Worm (Caenorhabditis elegans) whole organism, early embryonic: ENCODE measurements around the gene F34D10.4.

Experiments used
- B0310.2 ChIP-seq: sonication (generic microtip); optimal IDR thresholded peaks from 2 replicates; lab custom pipeline; 2016; ENCODE audit warnings: mild to moderate bottlenecking, missing genetic modification characterization, missing compliant biosample characterization
- aly-1 ChIP-seq: sonication (generic microtip); optimal IDR thresholded peaks from 2 replicates; lab custom pipeline; 2016; ENCODE audit warnings: missing genetic modification characterization, missing compliant biosample characterization
- ama-1 ChIP-seq: fragments of 150-350 bp; optimal IDR thresholded peaks from 2 replicates; lab custom pipeline; 2014
- ceh-36 ChIP-seq: sonication (generic microtip); optimal IDR thresholded peaks from 2 replicates; lab custom pipeline; 2016; ENCODE audit warnings: missing genetic modification characterization, inconsistent platforms, missing compliant biosample characterization
- flt-1 ChIP-seq: fragments of 200-800 bp; sonication (Bioruptor generic); IDR thresholded peaks from 2 replicates; pipeline ENCODE4 v1.3.6; 2022; ENCODE audit warnings: missing genetic modification characterization, missing compliant biosample characterization
- hmbx-1 ChIP-seq: sonication (generic microtip); optimal IDR thresholded peaks from 2 replicates; lab custom pipeline; 2016; ENCODE audit warnings: mild to moderate bottlenecking, missing genetic modification characterization, missing compliant biosample characterization
- hmg-4 ChIP-seq: fragments of 200-800 bp; sonication (Bioruptor generic); optimal IDR thresholded peaks from 2 replicates; lab custom pipeline; 2018; ENCODE audit warnings: mild to moderate bottlenecking, missing genetic modification characterization, missing compliant biosample characterization
- hnd-1 ChIP-seq: sonication (generic microtip); optimal IDR thresholded peaks from 2 replicates; lab custom pipeline; 2016; ENCODE audit warnings: missing genetic modification characterization, missing compliant biosample characterization
- pes-1 ChIP-seq: fragments of 200-800 bp; sonication (Bioruptor generic); IDR thresholded peaks from 2 replicates; pipeline ENCODE4 v1.3.6; 2022; ENCODE audit warnings: missing genetic modification reagents, missing genetic modification characterization, missing compliant biosample characterization
- scrt-1 ChIP-seq: fragments of 200-800 bp; sonication (Bioruptor generic); IDR thresholded peaks from 2 replicates; pipeline ENCODE4 v1.3.6; 2022; ENCODE audit warnings: missing genetic modification characterization, missing compliant biosample characterization
- sea-1 ChIP-seq: fragments of 200-800 bp; sonication (Bioruptor generic); conservative IDR thresholded peaks from 2 replicates; pipeline ENCODE4 v1.3.6; 2022; ENCODE audit warnings: missing genetic modification characterization, missing compliant biosample characterization
- tbx-37 ChIP-seq: fragments of 200-800 bp; sonication (Bioruptor generic); conservative IDR thresholded peaks from 2 replicates; pipeline ENCODE4 v1.3.6; 2022; ENCODE audit warnings: missing genetic modification reagents, missing genetic modification characterization, missing compliant biosample characterization
- tra-4 ChIP-seq: sonication (generic microtip); optimal IDR thresholded peaks from 2 replicates; lab custom pipeline; 2017; ENCODE audit warnings: missing genetic modification characterization, missing compliant biosample characterization

ce11 chrIII:3774550-3774949 is 38.1 kb downstream of the F34D10.4 start:
- no peak for TF ChIP-seq aly-1
- no peak for TF ChIP-seq hnd-1 (tag; lab: Kevin White, UChicago)
- no peak for TF ChIP-seq tra-4 (tag; lab: Kevin White, UChicago)
- no peak for TF ChIP-seq ama-1 (lab: Kevin White, UChicago)
- no peak for TF ChIP-seq flt-1 (GFP tag; lab: Robert Waterston, UW)
- no peak for TF ChIP-seq B0310.2
- no peak for TF ChIP-seq scrt-1 (GFP tag; lab: Robert Waterston, UW)
- no peak for TF ChIP-seq hmg-4 (GFP tag; lab: Kevin White, UChicago)
- no peak for TF ChIP-seq hmbx-1 (tag; lab: Kevin White, UChicago)
- TF ChIP-seq tbx-37 (GFP tag; lab: Robert Waterston, UW) = no peak
- no peak for TF ChIP-seq ceh-36 (tag; lab: Kevin White, UChicago)
- no peak for TF ChIP-seq sea-1 (GFP tag; lab: Robert Waterston, UW)
- no peak for TF ChIP-seq pes-1 (GFP tag; lab: Robert Waterston, UW)
